Fruit fly (Drosophila melanogaster) whole organism, embryonic: ENCODE data around the gene Gem2.

Experiments used
- Ada2b ChIP-seq: fragments of 200-800 bp; sonication (Bioruptor generic); IDR thresholded peaks from 2 replicates; pipeline ENCODE4 v1.3.6; 2022; ENCODE audit warnings: missing biosample characterization, missing genetic modification characterization
- B-H2 ChIP-seq: fragments of 200-800 bp; sonication (Bioruptor generic); optimal IDR thresholded peaks from 2 replicates; lab custom pipeline; 2018; ENCODE audit warnings: missing biosample characterization, mild to moderate bottlenecking, missing genetic modification characterization
- CG12391 ChIP-seq: fragments of 200-800 bp; sonication (Bioruptor generic); optimal IDR thresholded peaks from 3 replicates; lab custom pipeline; 2018; ENCODE audit warnings: missing biosample characterization, mild to moderate bottlenecking, missing genetic modification characterization, moderate library complexity
- CG13287 ChIP-seq: fragments of 200-800 bp; sonication (Bioruptor generic); IDR thresholded peaks from 2 replicates; pipeline ENCODE4 v1.3.6; 2022; ENCODE audit warnings: missing biosample characterization, missing genetic modification characterization; ENCODE audit not compliant: partially characterized antibody
- CG13894 ChIP-seq: fragments of 200-800 bp; sonication (Bioruptor generic); optimal IDR thresholded peaks from 3 replicates; lab custom pipeline; 2018; ENCODE audit warnings: missing biosample characterization, mild to moderate bottlenecking, missing genetic modification characterization, moderate library complexity
- CG15601 ChIP-seq: fragments of 200-800 bp; sonication (Bioruptor generic); optimal IDR thresholded peaks from 3 replicates; lab custom pipeline; 2019; ENCODE audit warnings: missing biosample characterization, mild to moderate bottlenecking, missing genetic modification characterization, moderate library complexity
- CG1602 ChIP-seq: fragments of 200-800 bp; sonication (Bioruptor generic); optimal IDR thresholded peaks from 3 replicates; lab custom pipeline; 2016; ENCODE audit warnings: missing biosample characterization, missing genetic modification characterization
- CG16779 ChIP-seq: fragments of 200-800 bp; sonication (Bioruptor generic); IDR thresholded peaks from 2 replicates; pipeline ENCODE4 v1.3.6; 2022; ENCODE audit warnings: missing biosample characterization, missing genetic modification characterization
- CG18599 ChIP-seq: fragments of 200-800 bp; sonication (Bioruptor generic); optimal IDR thresholded peaks from 3 replicates; lab custom pipeline; 2017; ENCODE audit warnings: missing biosample characterization, missing genetic modification characterization, mild to moderate bottlenecking, moderate library complexity, missing genetic modification reagents
- CG32532 ChIP-seq: fragments of 200-800 bp; sonication (Bioruptor generic); IDR thresholded peaks from 2 replicates; pipeline ENCODE4 v1.3.6; 2022; ENCODE audit warnings: missing biosample characterization, missing genetic modification characterization
- CG6854 ChIP-seq: fragments of 200-800 bp; sonication (Bioruptor generic); optimal IDR thresholded peaks from 3 replicates; lab custom pipeline; 2017; ENCODE audit warnings: missing biosample characterization, mild to moderate bottlenecking, missing genetic modification characterization
- CG7987 ChIP-seq: fragments of 200-800 bp; sonication (Bioruptor generic); optimal IDR thresholded peaks from 2 replicates; lab custom pipeline; 2018; ENCODE audit warnings: missing biosample characterization, mild to moderate bottlenecking, missing genetic modification characterization, moderate library complexity
- CG8089 ChIP-seq: fragments of 200-800 bp; sonication (Bioruptor generic); optimal IDR thresholded peaks from 3 replicates; lab custom pipeline; 2016; ENCODE audit warnings: missing biosample characterization, missing genetic modification characterization
- CG8290 ChIP-seq, 3 experiments: fragments of 200-800 bp; sonication (Bioruptor generic); optimal IDR thresholded peaks; 2 replicates each; lab custom pipeline; 2016 to 2019; ENCODE audit warnings: missing biosample characterization in 3 of 3, missing genetic modification characterization in 3 of 3, mild to moderate bottlenecking in 2 of 3, moderate library complexity in 1 of 3
- CrebB ChIP-seq: fragments of 200-800 bp; sonication (Bioruptor generic); optimal IDR thresholded peaks from 3 replicates; lab custom pipeline; 2018; ENCODE audit warnings: missing biosample characterization, mild to moderate bottlenecking, missing genetic modification characterization
- Dad ChIP-seq: fragments of 200-800 bp; sonication (Bioruptor generic); optimal IDR thresholded peaks from 3 replicates; lab custom pipeline; 2016; ENCODE audit warnings: missing biosample characterization, missing genetic modification characterization
- Hey ChIP-seq: fragments of 200-800 bp; sonication (Bioruptor generic); optimal IDR thresholded peaks from 3 replicates; lab custom pipeline; 2018; ENCODE audit warnings: missing biosample characterization, mild to moderate bottlenecking, missing genetic modification characterization
- HmgZ ChIP-seq: fragments of 200-800 bp; sonication (Bioruptor generic); optimal IDR thresholded peaks from 2 replicates; lab custom pipeline; 2018; ENCODE audit warnings: missing biosample characterization, mild to moderate bottlenecking, missing genetic modification characterization
- Med ChIP-seq: fragments of 200-800 bp; sonication (Bioruptor generic); peaks from one replicate; lab custom pipeline; 2016; ENCODE audit warnings: missing biosample characterization, missing genetic modification characterization, mild to moderate bottlenecking, inconsistent platforms, moderate library complexity
- Mrtf ChIP-seq: fragments of 200-800 bp; sonication (Bioruptor generic); IDR thresholded peaks from 3 replicates; pipeline ENCODE4 v1.3.6; 2022; ENCODE audit warnings: missing biosample characterization, missing genetic modification characterization
- NC2α ChIP-seq: fragments of 200-800 bp; sonication (Bioruptor generic); optimal IDR thresholded peaks from 2 replicates; lab custom pipeline; 2016; ENCODE audit warnings: missing biosample characterization, missing genetic modification characterization
- Nf-YC ChIP-seq: fragments of 200-800 bp; optimal IDR thresholded peaks from 3 replicates; lab custom pipeline; 2019; ENCODE audit warnings: missing biosample characterization, mild to moderate bottlenecking, missing genetic modification characterization, moderate library complexity
- Pdp1 ChIP-seq, 2 experiments: fragments of 200-800 bp; sonication (Bioruptor generic); optimal IDR thresholded peaks; 3 replicates each; lab custom pipeline; 2016; ENCODE audit warnings: missing biosample characterization in 2 of 2, missing genetic modification characterization in 2 of 2, mild to moderate bottlenecking in 1 of 2, moderate library complexity in 1 of 2
- Rx ChIP-seq: fragments of 200-800 bp; sonication (Bioruptor generic); IDR thresholded peaks from 2 replicates; pipeline ENCODE4 v1.3.6; 2022; ENCODE audit warnings: missing biosample characterization, missing genetic modification characterization
- amos ChIP-seq: fragments of 200-800 bp; sonication (Bioruptor generic); IDR thresholded peaks from 2 replicates; pipeline ENCODE4 v1.3.6; 2022; ENCODE audit warnings: missing biosample characterization, missing genetic modification characterization; ENCODE audit not compliant: partially characterized antibody
- crol ChIP-seq: fragments of 200-800 bp; sonication (Bioruptor generic); IDR thresholded peaks from 2 replicates; pipeline ENCODE4 v1.3.6; 2022; ENCODE audit warnings: missing biosample characterization, missing genetic modification characterization
- cwo ChIP-seq: fragments of 200-800 bp; sonication (Bioruptor generic); optimal IDR thresholded peaks from 3 replicates; lab custom pipeline; 2017; ENCODE audit warnings: missing biosample characterization, missing genetic modification characterization, mild to moderate bottlenecking, moderate library complexity, missing genetic modification reagents
- exex ChIP-seq: fragments of 200-800 bp; sonication (Bioruptor generic); optimal IDR thresholded peaks from 4 replicates; lab custom pipeline; 2018; ENCODE audit warnings: missing biosample characterization, mild to moderate bottlenecking, missing genetic modification characterization, moderate library complexity
- ftz-f1 ChIP-seq: fragments of 200-800 bp; sonication (Bioruptor generic); optimal IDR thresholded peaks from 2 replicates; lab custom pipeline; 2016; ENCODE audit warnings: missing biosample characterization, missing genetic modification characterization
- gcm ChIP-seq: fragments of 200-800 bp; sonication (Bioruptor generic); optimal IDR thresholded peaks from 2 replicates; lab custom pipeline; 2019; ENCODE audit warnings: missing biosample characterization, mild to moderate bottlenecking, missing genetic modification characterization, moderate library complexity
- hbn ChIP-seq: fragments of 200-800 bp; sonication (Bioruptor generic); IDR thresholded peaks from 2 replicates; pipeline ENCODE4 v1.3.6; 2022; ENCODE audit warnings: missing biosample characterization, missing genetic modification characterization; ENCODE audit not compliant: partially characterized antibody
- ken ChIP-seq: fragments of 200-800 bp; sonication (Bioruptor generic); IDR thresholded peaks from 3 replicates; pipeline ENCODE4 v1.3.6; 2022; ENCODE audit warnings: missing biosample characterization, missing genetic modification characterization
- kni ChIP-seq: fragments of 200-800 bp; sonication (Bioruptor generic); optimal IDR thresholded peaks from 3 replicates; lab custom pipeline; 2017; ENCODE audit warnings: mild to moderate bottlenecking, missing biosample characterization, missing genetic modification reagents, missing genetic modification characterization
- lov ChIP-seq, 2 experiments: fragments of 200-800 bp in 1 of 2; fragments of >200 bp in 1 of 2; sonication (Bioruptor generic) in 1 of 2; IDR thresholded peaks in 1 of 2; optimal IDR thresholded peaks in 1 of 2; 2 replicates in 1 of 2; 3 replicates in 1 of 2; pipeline versions ENCODE4 v1.3.6 to Lab custom; 2017 to 2022; ENCODE audit warnings: missing biosample characterization in 1 of 2, missing genetic modification characterization in 1 of 2
- mirr ChIP-seq: fragments of 200-800 bp; sonication (Bioruptor generic); optimal IDR thresholded peaks from 3 replicates; lab custom pipeline; 2018; ENCODE audit warnings: missing biosample characterization, mild to moderate bottlenecking, missing genetic modification characterization
- nau ChIP-seq: fragments of 200-800 bp; sonication (Bioruptor generic); optimal IDR thresholded peaks from 3 replicates; lab custom pipeline; 2017; ENCODE audit warnings: missing biosample characterization, mild to moderate bottlenecking, missing genetic modification characterization, missing genetic modification reagents
- nom ChIP-seq: fragments of 200-800 bp; sonication (Bioruptor generic); optimal IDR thresholded peaks from 2 replicates; lab custom pipeline; 2017; ENCODE audit warnings: missing biosample characterization, missing genetic modification characterization, mild to moderate bottlenecking, moderate library complexity, missing genetic modification reagents
- oc ChIP-seq: fragments of 200-800 bp; sonication (Bioruptor generic); optimal IDR thresholded peaks from 2 replicates; lab custom pipeline; 2018; ENCODE audit warnings: missing biosample characterization, mild to moderate bottlenecking, missing genetic modification characterization, moderate library complexity
- otp ChIP-seq: fragments of 200-800 bp; sonication (Bioruptor generic); IDR thresholded peaks from 3 replicates; pipeline ENCODE4, ENCODE4 v1.3.6; 2022; ENCODE audit warnings: missing biosample characterization, missing genetic modification characterization
- sd ChIP-seq: fragments of 200-800 bp; sonication (Bioruptor generic); optimal IDR thresholded peaks from 3 replicates; lab custom pipeline; 2018; ENCODE audit warnings: missing biosample characterization, mild to moderate bottlenecking, missing genetic modification characterization, moderate library complexity
- sug ChIP-seq: fragments of 200-800 bp; optimal IDR thresholded peaks from 2 replicates; lab custom pipeline; 2019; ENCODE audit warnings: missing biosample characterization, mild to moderate bottlenecking, missing genetic modification characterization, moderate library complexity
- tap ChIP-seq: fragments of 200-800 bp; optimal IDR thresholded peaks from 3 replicates; lab custom pipeline; 2019; ENCODE audit warnings: missing biosample characterization, mild to moderate bottlenecking, missing genetic modification characterization, moderate library complexity
- ttk ChIP-seq: fragments of 200-800 bp; sonication (Bioruptor generic); IDR thresholded peaks from 2 replicates; pipeline ENCODE4 v2.1.2; 2022; ENCODE audit warnings: missing biosample characterization, missing genetic modification characterization
- twi ChIP-seq: fragments of 200-800 bp; optimal IDR thresholded peaks from 2 replicates; lab custom pipeline; 2019; ENCODE audit warnings: missing biosample characterization, mild to moderate bottlenecking, missing genetic modification characterization, moderate library complexity
- vvl ChIP-seq: fragments of 200-800 bp; sonication (Bioruptor generic); IDR thresholded peaks from 2 replicates; pipeline ENCODE4 v1.3.6; 2022; ENCODE audit warnings: missing biosample characterization, missing genetic modification characterization
- wdn ChIP-seq: fragments of 200-800 bp; sonication (Bioruptor generic); IDR thresholded peaks from 2 replicates; pipeline ENCODE4 v1.3.6; 2022; ENCODE audit warnings: missing biosample characterization, missing genetic modification characterization

The Gem2 gene

dm6 chr3L:19091423-19092124 is 8.6 kb downstream of the Gem2 start:
- TF ChIP-seq mirr (GFP tag; lab: Kevin White, UChicago) (peak; percentile 14), nom (GFP tag; lab: Kevin White, UChicago) (peak; percentile 57), CG15601 (no peak), sd (tag; lab: Kevin White, UChicago) (peak; percentile 98), crol (GFP tag; lab: Robert Waterston, UW) (peak; percentile 98), CG8290 (GFP tag; optimal IDR thresholded peaks at IDR 0.05; lab: Kevin White, UChicago) (no peak), CG8290 (tag; optimal IDR thresholded peaks at IDR 0.05; lab: Kevin White, UChicago) (peak in 1 of 2 experiments; percentile 58), nau (GFP tag; lab: Kevin White, UChicago) (peak; percentile 17), HmgZ (tag; lab: Kevin White, UChicago) (no peak), CG1602 (GFP tag; lab: Kevin White, UChicago) (no peak), Nf-YC (peak; percentile 31), gcm (GFP tag; lab: Kevin White, UChicago) (peak; percentile 17), cwo (GFP tag; lab: Kevin White, UChicago) (peak; percentile 81), Rx (no peak), hbn (GFP tag; lab: Robert Waterston, UW) (0 out of 2 replicates have a peak, but pooled peaks have one; percentile 30), ftz-f1 (GFP tag; lab: Kevin White, UChicago) (peak; percentile 98), CG32532 (GFP tag; lab: Robert Waterston, UW) (peak; percentile 51; the same call in 1 of the 2 replicates), otp (peak; percentile 70; the same call in 1 of the 3 replicates), B-H2 (GFP tag; lab: Kevin White, UChicago) (peak; percentile 17), Mrtf (0 out of 3 replicates have a peak, but pooled peaks have one; percentile 29), CG18599 (no peak), tap (no peak), kni (GFP tag; lab: Kevin White, UChicago) (peak; percentile 42), CG16779 (GFP tag; lab: Robert Waterston, UW) (0 out of 2 replicates have a peak, but pooled peaks have one; percentile 36), CG6854 (peak; percentile 54), CrebB (tag; lab: Kevin White, UChicago) (no peak), lov (optimal IDR thresholded peaks at IDR 0.05; lab: Kevin White, UChicago) (no peak), lov (GFP tag; IDR thresholded peaks at IDR 0.05; lab: Robert Waterston, UW) (no peak), CG8089 (no peak), Med (peak; percentile 72), CG13894 (tag; lab: Kevin White, UChicago) (peak; percentile 63), vvl (GFP tag; lab: Robert Waterston, UW) (peak; percentile 78; the same call in 1 of the 2 replicates), NC2α (GFP tag; lab: Kevin White, UChicago) (no peak), wdn (GFP tag; lab: Robert Waterston, UW) (0 out of 2 replicates have a peak, but pooled peaks have one; percentile 39), CG13287 (GFP tag; lab: Robert Waterston, UW) (peak; percentile 37; the same call in 1 of the 2 replicates), ken (GFP tag; lab: Robert Waterston, UW) (0 out of 3 replicates have a peak, but pooled peaks have one; percentile 25), CG12391 (tag; lab: Kevin White, UChicago) (no peak), ttk (GFP tag; lab: Robert Waterston, UW) (peak; percentile 50; the same call in 1 of the 2 replicates), Dad (GFP tag; lab: Kevin White, UChicago) (no peak), CG7987 (GFP tag; lab: Kevin White, UChicago) (peak; percentile 32), oc (peak; percentile 84), exex (peak; percentile 17), Pdp1 (GFP tag; optimal IDR thresholded peaks at IDR 0.05; lab: Kevin White, UChicago) (peak in 1 of 2 experiments; percentile 17), Hey (tag; lab: Kevin White, UChicago) (peak; percentile 11), twi (peak; percentile 7), sug (tag; lab: Kevin White, UChicago) (peak; percentile 52), amos (GFP tag; lab: Robert Waterston, UW) (peak; percentile 27; the same call in 1 of the 2 replicates), Ada2b (GFP tag; lab: Robert Waterston, UW) (no peak)
